Worm (Caenorhabditis elegans) whole organism, young adult: ENCODE data around the gene F46C5.7.

Experiments
- B0261.1 ChIP-seq: sonication (generic microtip); optimal IDR thresholded peaks from 2 replicates; lab custom pipeline; 2016; ENCODE audit warnings: mild to moderate bottlenecking, missing genetic modification characterization, moderate library complexity, missing compliant biosample characterization
- B0336.3 ChIP-seq: fragments of 200-800 bp; sonication (Bioruptor generic); IDR thresholded peaks from 2 replicates; pipeline ENCODE4 v1.3.6; 2022; ENCODE audit warnings: missing genetic modification characterization, missing compliant biosample characterization
- F10E7.11 ChIP-seq: sonication (generic microtip); optimal IDR thresholded peaks from 2 replicates; lab custom pipeline; 2017; ENCODE audit warnings: mild to moderate bottlenecking, missing genetic modification characterization, moderate library complexity, missing compliant biosample characterization
- F22D6.2 ChIP-seq: sonication (generic microtip); optimal IDR thresholded peaks from 2 replicates; lab custom pipeline; 2016; ENCODE audit warnings: mild to moderate bottlenecking, missing genetic modification characterization, missing compliant biosample characterization
- F37B4.10 ChIP-seq: fragments of 200-800 bp; sonication (Bioruptor generic); IDR thresholded peaks from 2 replicates; pipeline ENCODE4 v1.3.6; 2022; ENCODE audit warnings: missing genetic modification characterization, missing compliant biosample characterization
- F52B5.7 ChIP-seq: sonication (generic microtip); optimal IDR thresholded peaks from 2 replicates; lab custom pipeline; 2016; ENCODE audit warnings: mild to moderate bottlenecking, missing genetic modification characterization, missing compliant biosample characterization
- F57A8.1 ChIP-seq: fragments of 200-800 bp; sonication (Bioruptor generic); optimal IDR thresholded peaks from 2 replicates; lab custom pipeline; 2018; ENCODE audit warnings: mild to moderate bottlenecking, missing genetic modification characterization, moderate library complexity, missing compliant biosample characterization
- F57C9.4 ChIP-seq: sonication (generic microtip); optimal IDR thresholded peaks from 2 replicates; lab custom pipeline; 2017; ENCODE audit warnings: mild to moderate bottlenecking, missing genetic modification characterization, missing compliant biosample characterization
- K11D2.4 ChIP-seq: fragments of 200-800 bp; sonication (Bioruptor generic); IDR thresholded peaks from 2 replicates; pipeline ENCODE4 v1.3.6; 2022; ENCODE audit warnings: missing genetic modification reagents, missing genetic modification characterization, missing compliant biosample characterization
- Y56A3A.18 ChIP-seq: fragments of 200-800 bp; sonication (Bioruptor generic); IDR thresholded peaks from 2 replicates; pipeline ENCODE4 v1.3.6; 2022; ENCODE audit warnings: missing genetic modification reagents, missing genetic modification characterization, missing compliant biosample characterization
- ama-1 ChIP-seq, 3 experiments: fragments of 150-350 bp in 1 of 3; sonication (generic microtip) in 2 of 3; optimal IDR thresholded peaks; 2 replicates each; lab custom pipeline; 2014 to 2018; ENCODE audit warnings: missing biosample characterization in 2 of 3, missing genetic modification characterization in 2 of 3, missing genetic modification reagents in 2 of 3
- athp-1 ChIP-seq: sonication (generic microtip); optimal IDR thresholded peaks from 2 replicates; lab custom pipeline; 2017; ENCODE audit warnings: mild to moderate bottlenecking, missing genetic modification characterization, missing compliant biosample characterization
- attf-5 ChIP-seq: fragments of 200-800 bp; sonication (Bioruptor generic); optimal IDR thresholded peaks from 2 replicates; lab custom pipeline; 2018; ENCODE audit warnings: mild to moderate bottlenecking, missing genetic modification characterization, missing compliant biosample characterization
- attf-6 ChIP-seq: fragments of 200-800 bp; sonication (Bioruptor generic); IDR thresholded peaks from 2 replicates; pipeline ENCODE4 v1.3.6; 2022; ENCODE audit warnings: missing genetic modification reagents, missing genetic modification characterization, missing compliant biosample characterization
- ceh-27 ChIP-seq: fragments of 200-800 bp; sonication (Bioruptor generic); optimal IDR thresholded peaks from 2 replicates; lab custom pipeline; 2018; ENCODE audit warnings: mild to moderate bottlenecking, missing genetic modification characterization, moderate library complexity, missing compliant biosample characterization
- dox-1 ChIP-seq: fragments of 200-800 bp; sonication (Bioruptor generic); IDR thresholded peaks from 2 replicates; pipeline ENCODE4 v1.3.6; 2022; ENCODE audit warnings: missing genetic modification reagents, missing genetic modification characterization, missing compliant biosample characterization
- egl-18 ChIP-seq: fragments of 200-800 bp; sonication (Bioruptor generic); IDR thresholded peaks from 2 replicates; pipeline ENCODE4 v1.3.6; 2022; ENCODE audit warnings: missing genetic modification reagents, missing genetic modification characterization, missing compliant biosample characterization
- ekl-4 ChIP-seq: fragments of 200-800 bp; sonication (Bioruptor generic); IDR thresholded peaks from 2 replicates; pipeline ENCODE4 v1.3.6; 2022; ENCODE audit warnings: missing genetic modification reagents, missing genetic modification characterization, missing compliant biosample characterization
- ets-4 ChIP-seq: fragments of 200-800 bp; sonication (Bioruptor generic); optimal IDR thresholded peaks from 2 replicates; lab custom pipeline; 2018; ENCODE audit warnings: mild to moderate bottlenecking, missing genetic modification characterization, missing compliant biosample characterization
- hmg-1.2 ChIP-seq: fragments of 200-800 bp; sonication (Bioruptor generic); IDR thresholded peaks from 2 replicates; pipeline ENCODE4 v1.3.6; 2022; ENCODE audit warnings: missing genetic modification reagents, missing genetic modification characterization, missing compliant biosample characterization
- let-607 ChIP-seq, 2 experiments: fragments of 200-800 bp in 1 of 2; sonication (Bioruptor generic) in 1 of 2; sonication (generic microtip) in 1 of 2; optimal IDR thresholded peaks; 2 replicates each; lab custom pipeline; 2016 to 2018; ENCODE audit warnings: mild to moderate bottlenecking in 2 of 2, missing compliant biosample characterization in 2 of 2, missing genetic modification characterization in 2 of 2, moderate library complexity in 2 of 2, missing genotype in 1 of 2
- lin-35 ChIP-seq, 3 experiments: fragments of 150-350 bp in 2 of 3; sonication (generic microtip) in 1 of 3; optimal IDR thresholded peaks; 2 replicates each; lab custom pipeline; 2014 to 2018; ENCODE audit warnings: missing biosample characterization in 3 of 3, missing genetic modification characterization in 3 of 3, missing genetic modification reagents in 3 of 3
- lin-40 ChIP-seq: sonication (generic microtip); optimal IDR thresholded peaks from 2 replicates; lab custom pipeline; 2016; ENCODE audit warnings: missing genetic modification characterization, mild to moderate bottlenecking, missing compliant biosample characterization, missing genotype, missing genetic modification reagents
- lsy-27 ChIP-seq: sonication (generic microtip); optimal IDR thresholded peaks from 2 replicates; lab custom pipeline; 2017; ENCODE audit warnings: missing genetic modification characterization, mild to moderate bottlenecking, missing compliant biosample characterization, antibody characterized with exemption, missing genotype, borderline replicate concordance; ENCODE audit not compliant: insufficient read depth
- mcd-1 ChIP-seq: fragments of 200-800 bp; sonication (Bioruptor generic); IDR thresholded peaks from 2 replicates; pipeline ENCODE4 v1.3.6; 2022; ENCODE audit warnings: missing genetic modification reagents, missing genetic modification characterization, missing compliant biosample characterization
- mxl-1 ChIP-seq: sonication (generic microtip); optimal IDR thresholded peaks from 2 replicates; lab custom pipeline; 2016; ENCODE audit warnings: missing genetic modification characterization, missing compliant biosample characterization
- rcor-1 ChIP-seq: fragments of 200-800 bp; sonication (Bioruptor generic); IDR thresholded peaks from 2 replicates; pipeline ENCODE4 v1.3.6; 2022; ENCODE audit warnings: missing genetic modification reagents, missing genetic modification characterization, missing compliant biosample characterization
- rec-8 ChIP-seq, 2 experiments: sonication (generic microtip); optimal IDR thresholded peaks; 2 replicates each; lab custom pipeline; 2016; ENCODE audit warnings: mild to moderate bottlenecking in 2 of 2, missing genetic modification characterization in 2 of 2, missing genetic modification reagents in 2 of 2, missing genotype in 2 of 2, missing biosample characterization in 1 of 2, missing compliant biosample characterization in 1 of 2, moderate library complexity in 1 of 2
- snpc-1.3 ChIP-seq: sonication (generic microtip); optimal IDR thresholded peaks from 2 replicates; lab custom pipeline; 2017; ENCODE audit warnings: missing genetic modification characterization, mild to moderate bottlenecking, missing compliant biosample characterization, antibody characterized with exemption, moderate library complexity, missing genotype, missing genetic modification reagents; ENCODE audit not compliant: insufficient read depth
- somi-1 ChIP-seq: fragments of 200-800 bp; sonication (Bioruptor generic); optimal IDR thresholded peaks from 2 replicates; lab custom pipeline; 2018; ENCODE audit warnings: mild to moderate bottlenecking, missing genetic modification characterization, missing compliant biosample characterization
- tbx-9 ChIP-seq: sonication (generic microtip); optimal IDR thresholded peaks from 2 replicates; lab custom pipeline; 2016; ENCODE audit warnings: borderline replicate concordance, missing genetic modification characterization, inconsistent platforms, missing compliant biosample characterization
- zfh-2 ChIP-seq: fragments of 200-800 bp; sonication (Bioruptor generic); conservative IDR thresholded peaks from 2 replicates; pipeline ENCODE4 v1.3.6; 2022; ENCODE audit warnings: missing genetic modification reagents, missing genetic modification characterization, missing compliant biosample characterization
- ztf-18 ChIP-seq: sonication (generic microtip); optimal IDR thresholded peaks from 2 replicates; lab custom pipeline; 2016; ENCODE audit warnings: missing genotype, mild to moderate bottlenecking, missing genetic modification characterization, missing compliant biosample characterization
- ztf-3 ChIP-seq: fragments of 200-800 bp; sonication (Bioruptor generic); optimal IDR thresholded peaks from 2 replicates; lab custom pipeline; 2018; ENCODE audit warnings: mild to moderate bottlenecking, missing genetic modification characterization, missing compliant biosample characterization
- ztf-6 ChIP-seq: fragments of 200-800 bp; sonication (Bioruptor generic); IDR thresholded peaks from 2 replicates; pipeline ENCODE4 v1.3.6; 2022; ENCODE audit warnings: missing genetic modification reagents, missing genetic modification characterization, missing compliant biosample characterization

Gene F46C5.7

ce11 chrII:8808482-8808881 is 30.6 kb upstream of the F46C5.7 start, which contains the start of gene F07H5.10 (continued):
- TF ChIP-seq lin-35 (GFP tag; optimal IDR thresholded peaks at IDR 0.05; lab: Kevin White, UChicago) (no peak), F52B5.7 (tag; lab: Kevin White, UChicago) (no peak), zfh-2 (GFP tag; lab: Robert Waterston, UW) (no peak), athp-1 (tag; lab: Kevin White, UChicago) (no peak), F22D6.2 (no peak), F10E7.11 (no peak)

DNA sequence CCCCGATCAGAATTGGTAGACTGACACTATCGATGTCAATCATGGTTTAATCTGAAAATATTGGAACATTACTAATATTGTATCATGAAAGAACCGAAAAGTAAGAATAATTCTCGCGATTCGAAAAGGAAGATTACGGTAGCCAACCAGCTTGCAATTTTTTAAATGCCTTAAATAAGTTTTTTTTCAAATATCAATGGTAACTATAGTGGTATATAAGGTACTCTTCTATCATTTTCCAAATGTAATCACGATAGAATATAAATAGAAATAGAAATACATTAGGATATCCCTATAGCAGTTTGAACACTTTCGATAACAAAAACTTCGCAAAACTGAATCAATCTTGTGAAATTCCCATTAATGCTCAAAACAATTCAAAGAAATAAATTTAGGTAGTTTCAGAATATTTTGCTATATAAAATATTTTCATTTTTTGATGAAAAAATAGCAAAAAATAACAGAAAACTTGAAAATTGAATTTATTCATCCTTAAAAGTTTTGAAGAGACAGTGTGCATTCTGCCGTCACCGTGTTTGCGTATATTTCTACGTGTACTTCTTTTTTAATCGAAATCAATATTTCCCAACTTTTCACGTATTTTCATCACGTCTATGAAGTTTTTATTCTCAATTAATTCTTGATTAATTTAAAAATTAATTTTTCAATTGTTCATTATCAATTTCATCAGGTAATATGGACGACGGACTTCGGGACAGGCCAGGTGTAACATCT is 28.3 kb upstream of the F46C5.7 start, which contains the start of the genes F46C5.9 and rer-1:
Gene F46C5.9, minus strand, starts transcription at position 51 of the 735 bp plus-strand sequence.
Gene rer-1, plus strand, starts transcription at position 692 of the 735 bp plus-strand sequence.
- TF ChIP-seq lsy-27 (tag; lab: Kevin White, UChicago) (no peak), snpc-1.3 (tag; lab: Kevin White, UChicago) (peak; percentile 8), let-607 (tag; optimal IDR thresholded peaks at IDR 0.05; lab: Kevin White, UChicago) (peak; percentile 4 to 84), attf-5 (GFP tag; lab: Kevin White, UChicago) (peak; percentile 38)

DNA sequence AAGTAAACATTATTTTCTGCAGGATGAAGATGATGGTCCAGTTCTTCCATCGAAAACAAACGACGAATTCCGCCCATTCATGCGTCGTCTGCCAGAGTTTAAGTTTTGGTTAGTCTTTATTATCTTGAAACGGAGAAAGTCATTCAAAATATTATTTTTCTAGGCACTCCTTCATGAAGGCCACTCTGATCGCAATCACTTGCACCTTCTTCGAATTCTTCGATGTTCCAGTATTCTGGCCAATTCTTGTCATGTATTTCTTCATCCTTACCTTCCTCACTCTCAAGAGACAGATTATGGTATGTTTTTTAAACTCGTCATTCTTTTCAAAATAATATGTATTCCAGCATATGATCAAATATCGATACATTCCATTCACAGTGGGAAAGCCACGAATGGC is 27.3 kb upstream of the F46C5.7 start:
- TF ChIP-seq ets-4 (GFP tag; lab: Kevin White, UChicago) (no peak), ama-1 (optimal IDR thresholded peaks at IDR 0.05; lab: Kevin White, UChicago) (peak; percentile 72), ama-1 (GFP tag; optimal IDR thresholded peaks at IDR 0.05; lab: Kevin White, UChicago) (no peak), egl-18 (no peak), hmg-1.2 (GFP tag; lab: Robert Waterston, UW) (no peak), ceh-27 (GFP tag; lab: Kevin White, UChicago) (no peak)
- TF ChIP-seq, all 124 proteins: peak for 1

ce11 chrII:8812346-8812745 is 26.8 kb upstream of the F46C5.7 start:
- TF ChIP-seq B0336.3 (peak; percentile 31; the same call in 1 of the 2 replicates), F57A8.1 (no peak), F57C9.4 (tag; lab: Kevin White, UChicago) (no peak), tbx-9 (tag; lab: Kevin White, UChicago) (no peak), ekl-4 (GFP tag; lab: Robert Waterston, UW) (0 out of 2 replicates have a peak, but pooled peaks have one; percentile 39), mxl-1 (tag; lab: Kevin White, UChicago) (no peak), zfh-2 (GFP tag; lab: Robert Waterston, UW) (no peak), ztf-3 (no peak), attf-6 (GFP tag; lab: Robert Waterston, UW) (no peak)

DNA sequence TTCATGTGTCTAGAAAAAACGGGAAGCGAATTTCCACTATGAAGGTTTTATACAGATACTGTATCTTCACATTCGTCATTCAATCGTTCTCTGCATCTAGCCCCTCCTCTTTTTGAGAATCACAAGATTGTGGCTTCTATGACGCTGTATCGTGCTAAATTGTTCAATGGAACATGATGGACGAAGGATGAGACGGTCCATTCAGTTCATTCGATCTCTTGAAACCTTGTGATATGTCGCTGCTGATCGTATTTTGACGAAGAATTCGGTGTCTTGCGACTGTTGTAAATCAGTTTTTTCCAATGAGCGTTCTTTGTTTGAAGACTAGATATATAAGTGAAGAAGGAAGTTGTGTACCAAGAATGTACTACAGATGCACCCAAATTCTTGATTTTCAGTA is 25.5 kb upstream of the F46C5.7 start:
- TF ChIP-seq ztf-18, result no peak
- peak; percentile 5 for TF ChIP-seq lin-40 (tag; lab: Kevin White, UChicago)
- no peak for TF ChIP-seq B0336.3
- TF ChIP-seq rcor-1 (GFP tag; lab: Robert Waterston, UW), result no peak
- no peak for TF ChIP-seq rec-8 (tag; optimal IDR thresholded peaks at IDR 0.05; lab: Kevin White, UChicago)
- no peak for TF ChIP-seq F37B4.10 (GFP tag; lab: Robert Waterston, UW)
- TF ChIP-seq attf-5 (GFP tag; lab: Kevin White, UChicago), result no peak
- no peak for TF ChIP-seq dox-1
- no peak for TF ChIP-seq Y56A3A.18 (GFP tag; lab: Robert Waterston, UW)
- no peak for TF ChIP-seq hmg-1.2 (GFP tag; lab: Robert Waterston, UW)
- TF ChIP-seq let-607 (tag; optimal IDR thresholded peaks at IDR 0.05; lab: Kevin White, UChicago), result no peak
- no peak for TF ChIP-seq F57A8.1
- no peak for TF ChIP-seq K11D2.4 (GFP tag; lab: Robert Waterston, UW)
- no peak for TF ChIP-seq B0261.1 (tag; lab: Kevin White, UChicago)
- no peak for TF ChIP-seq mcd-1 (GFP tag; lab: Robert Waterston, UW)
- no peak for TF ChIP-seq ztf-6
- TF ChIP-seq somi-1 (GFP tag; lab: Kevin White, UChicago), result peak; percentile 66
